Fruit fly (Drosophila melanogaster): ENCODE results near the gene alpha-Est3.

The alpha-Est3 gene

DNA sequence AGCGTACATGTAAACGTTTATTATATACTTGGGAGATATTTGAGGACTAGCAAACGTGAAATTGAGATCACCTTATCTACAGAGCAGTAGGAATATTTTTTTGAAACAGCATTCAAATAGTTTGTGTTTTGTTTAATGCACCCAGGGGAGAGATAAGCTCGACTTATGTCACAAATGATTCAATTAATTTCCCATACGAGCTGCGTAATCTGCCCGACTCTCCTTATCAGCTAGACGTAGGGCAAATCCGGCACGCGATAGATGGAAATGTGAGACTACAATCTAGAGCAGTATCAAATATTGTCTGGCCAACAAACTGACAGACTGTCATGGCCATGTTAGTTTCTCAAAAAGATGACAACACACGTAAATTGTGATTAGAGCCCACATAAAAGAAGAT, 41.9 kb downstream of the alpha-Est3 start:
- TF ChIP-seq psq (optimal IDR thresholded peaks at IDR 0.05) (no peak), insv (optimal IDR thresholded peaks at IDR 0.05) (no peak), h (optimal IDR thresholded peaks at IDR 0.05) (no peak), Myc (optimal IDR thresholded peaks at IDR 0.05) (no peak), Sin3A (optimal IDR thresholded peaks at IDR 0.05) (no peak), ttk (optimal IDR thresholded peaks at IDR 0.05) (no peak)

dm6 chr3R:7497488-7497887, 43.9 kb downstream of the alpha-Est3 start:
- TF ChIP-seq insv (optimal IDR thresholded peaks at IDR 0.05) (no peak), ttk (optimal IDR thresholded peaks at IDR 0.05) (no peak), psq (optimal IDR thresholded peaks at IDR 0.05) (no peak), h (optimal IDR thresholded peaks at IDR 0.05) (no peak), Sin3A (optimal IDR thresholded peaks at IDR 0.05) (no peak)

- TF ChIP-seq Sin3A (optimal IDR thresholded peaks at IDR 0.05) (no peak), psq (optimal IDR thresholded peaks at IDR 0.05) (no peak), insv (optimal IDR thresholded peaks at IDR 0.05) (no peak), Myc (optimal IDR thresholded peaks at IDR 0.05) (no peak), h (optimal IDR thresholded peaks at IDR 0.05) (no peak)
These were observed 47.7 kb downstream of the alpha-Est3 start, which contains the start of gene alpha-Est10 for dm6 chr3R:7493745-7494144. TSS of gene alpha-Est10 (minus strand) at chr3R:7493845.

- TF ChIP-seq insv (optimal IDR thresholded peaks at IDR 0.05) (no peak), h (optimal IDR thresholded peaks at IDR 0.05) (no peak), psq (optimal IDR thresholded peaks at IDR 0.05) (no peak), Myc (optimal IDR thresholded peaks at IDR 0.05) (no peak), ttk (optimal IDR thresholded peaks at IDR 0.05) (no peak), Sin3A (optimal IDR thresholded peaks at IDR 0.05) (no peak)
These were observed 48.3 kb downstream of the alpha-Est3 start, which contains the start of gene CG42656 for dm6 chr3R:7493171-7493570. TSS of gene CG42656 (minus strand) at chr3R:7493271.

DNA sequence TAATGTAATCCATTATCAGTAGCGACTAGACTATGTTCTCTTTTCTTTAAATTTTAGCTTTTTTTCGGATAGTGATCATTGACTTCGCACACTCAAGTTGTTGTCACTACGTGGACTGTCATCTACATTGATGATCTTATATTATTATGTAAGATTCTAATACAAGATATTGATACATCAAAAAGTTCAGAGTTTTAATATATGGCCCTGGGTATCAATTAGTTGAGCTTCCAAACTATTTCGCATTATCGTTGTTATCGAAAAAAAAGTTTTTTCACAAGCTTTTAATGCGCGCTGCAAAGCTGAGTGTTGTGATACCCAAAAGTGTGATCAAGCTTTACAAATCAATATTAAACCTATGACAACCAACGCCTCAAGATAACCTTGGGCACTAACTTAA, 49.3 kb downstream of the alpha-Est3 start:
- TF ChIP-seq h (optimal IDR thresholded peaks at IDR 0.05), result no peak
- no peak for TF ChIP-seq Myc (optimal IDR thresholded peaks at IDR 0.05)
- no peak for TF ChIP-seq insv (optimal IDR thresholded peaks at IDR 0.05)
- TF ChIP-seq psq (optimal IDR thresholded peaks at IDR 0.05), result no peak
- no peak for TF ChIP-seq ttk (optimal IDR thresholded peaks at IDR 0.05)
- TF ChIP-seq Sin3A (optimal IDR thresholded peaks at IDR 0.05), result no peak

dm6 chr3R:7491453-7491853, 50.0 kb downstream of the alpha-Est3 start:
- TF ChIP-seq Myc (optimal IDR thresholded peaks at IDR 0.05), result no peak
- no peak for TF ChIP-seq insv (optimal IDR thresholded peaks at IDR 0.05)
- TF ChIP-seq Sin3A (optimal IDR thresholded peaks at IDR 0.05), result no peak
- no peak for TF ChIP-seq psq (optimal IDR thresholded peaks at IDR 0.05)
- TF ChIP-seq h (optimal IDR thresholded peaks at IDR 0.05), result no peak
- TF ChIP-seq ttk (optimal IDR thresholded peaks at IDR 0.05), result no peak

DNA sequence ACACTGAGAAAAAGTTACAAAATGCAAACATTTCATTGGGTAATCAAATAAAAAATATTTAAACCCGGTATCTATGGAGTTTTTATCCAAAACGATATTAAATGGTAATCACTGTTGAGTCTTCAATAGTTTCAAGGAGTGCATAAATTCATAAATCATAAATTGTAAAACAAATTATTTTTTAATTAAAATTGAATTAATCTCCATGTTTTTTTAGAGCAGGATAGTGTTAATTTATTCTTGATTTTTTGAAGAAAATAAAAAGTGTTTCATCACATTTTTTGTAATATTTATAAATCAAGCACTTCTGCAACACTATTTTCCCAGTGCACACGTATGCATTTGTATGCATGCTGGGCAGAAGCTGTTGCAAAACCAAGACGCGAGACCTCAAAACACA, 50.5 kb downstream of the alpha-Est3 start:
- no peak for TF ChIP-seq psq (optimal IDR thresholded peaks at IDR 0.05)
- no peak for TF ChIP-seq Sin3A (optimal IDR thresholded peaks at IDR 0.05)

- no peak for TF ChIP-seq h (optimal IDR thresholded peaks at IDR 0.05)
- TF ChIP-seq Myc (optimal IDR thresholded peaks at IDR 0.05), result no peak
- TF ChIP-seq Sin3A (optimal IDR thresholded peaks at IDR 0.05), result no peak
- TF ChIP-seq insv (optimal IDR thresholded peaks at IDR 0.05), result no peak
- TF ChIP-seq ttk (optimal IDR thresholded peaks at IDR 0.05), result no peak
These were observed 51.5 kb downstream of the alpha-Est3 start for dm6 chr3R:7489902-7490301.
